Worm (Caenorhabditis elegans) whole organism, L1 larva: Measurements from ENCODE around the gene C10B5.3.

Experiments
- ceh-88 ChIP-seq: fragments of 200-800 bp; sonication (Bioruptor generic); IDR thresholded peaks from 2 replicates; pipeline ENCODE4 v1.3.6; 2022; ENCODE audit warnings: missing genetic modification characterization, missing compliant biosample characterization
- efl-3 ChIP-seq: fragments of 200-800 bp; sonication (Bioruptor generic); optimal IDR thresholded peaks from 2 replicates; lab custom pipeline; 2018; ENCODE audit warnings: mild to moderate bottlenecking, missing genetic modification characterization, missing compliant biosample characterization
- fkh-10 ChIP-seq: sonication (generic microtip); optimal IDR thresholded peaks from 2 replicates; lab custom pipeline; 2017; ENCODE audit warnings: missing biosample characterization, missing genetic modification reagents, missing genetic modification characterization
- grh-1 ChIP-seq: fragments of 200-800 bp; sonication (Bioruptor generic); IDR thresholded peaks from 2 replicates; pipeline ENCODE4 v1.3.6; 2022; ENCODE audit warnings: missing genetic modification reagents, missing genetic modification characterization, missing compliant biosample characterization
- isw-1 ChIP-seq: fragments of 200-800 bp; sonication (Bioruptor generic); IDR thresholded peaks from 2 replicates; pipeline ENCODE4 v1.3.6; 2022; ENCODE audit warnings: missing genetic modification characterization, missing compliant biosample characterization
- lin-14 ChIP-seq: fragments of 200-800 bp; sonication (Bioruptor generic); optimal IDR thresholded peaks from 2 replicates; lab custom pipeline; 2018; ENCODE audit warnings: mild to moderate bottlenecking, missing genetic modification characterization, moderate library complexity, missing compliant biosample characterization
- nhr-19 ChIP-seq: fragments of 200-800 bp; sonication (Bioruptor generic); conservative IDR thresholded peaks from 2 replicates; pipeline ENCODE4 v1.3.6; 2022; ENCODE audit warnings: missing genetic modification characterization, missing compliant biosample characterization
- nhr-20 ChIP-seq: sonication (generic microtip); optimal IDR thresholded peaks from 2 replicates; lab custom pipeline; 2016; ENCODE audit warnings: mild to moderate bottlenecking, missing genetic modification characterization, missing compliant biosample characterization
- nhr-47 ChIP-seq: sonication (generic microtip); optimal IDR thresholded peaks from 2 replicates; lab custom pipeline; 2016; ENCODE audit warnings: mild to moderate bottlenecking, missing genetic modification characterization, moderate library complexity, missing compliant biosample characterization
- nhr-71 ChIP-seq: sonication (generic microtip); optimal IDR thresholded peaks from 2 replicates; lab custom pipeline; 2016; ENCODE audit warnings: mild to moderate bottlenecking, missing genetic modification characterization, moderate library complexity, missing compliant biosample characterization
- nhr-85 ChIP-seq: sonication (generic microtip); peaks from one replicate; lab custom pipeline; 2016; ENCODE audit warnings: missing genetic modification characterization, inconsistent platforms, missing compliant biosample characterization
- nhr-90 ChIP-seq: sonication (generic microtip); optimal IDR thresholded peaks from 2 replicates; lab custom pipeline; 2016; ENCODE audit warnings: mild to moderate bottlenecking, missing genetic modification characterization, missing compliant biosample characterization; ENCODE audit not compliant: poor library complexity
- rnt-1 ChIP-seq: sonication (generic microtip); optimal IDR thresholded peaks from 2 replicates; lab custom pipeline; 2016; ENCODE audit warnings: mild to moderate bottlenecking, missing genetic modification characterization, moderate library complexity, missing compliant biosample characterization
- snu-23 ChIP-seq: sonication (generic microtip); optimal IDR thresholded peaks from 2 replicates; lab custom pipeline; 2016; ENCODE audit warnings: missing genetic modification characterization, missing compliant biosample characterization
- swsn-7 ChIP-seq: sonication (generic microtip); optimal IDR thresholded peaks from 2 replicates; lab custom pipeline; 2016; ENCODE audit warnings: missing genetic modification characterization, missing compliant biosample characterization
- tlp-1 ChIP-seq: fragments of 150-350 bp; optimal IDR thresholded peaks from 2 replicates; lab custom pipeline; 2014; ENCODE audit warnings: missing biosample characterization, missing genetic modification characterization
- ztf-11 ChIP-seq, 2 experiments: sonication (generic microtip); optimal IDR thresholded peaks; 2 replicates each; lab custom pipeline; 2016 to 2017; ENCODE audit warnings: missing genetic modification characterization in 2 of 2, missing biosample characterization in 1 of 2, missing compliant biosample characterization in 1 of 2

C10B5.3 gene

DNA sequence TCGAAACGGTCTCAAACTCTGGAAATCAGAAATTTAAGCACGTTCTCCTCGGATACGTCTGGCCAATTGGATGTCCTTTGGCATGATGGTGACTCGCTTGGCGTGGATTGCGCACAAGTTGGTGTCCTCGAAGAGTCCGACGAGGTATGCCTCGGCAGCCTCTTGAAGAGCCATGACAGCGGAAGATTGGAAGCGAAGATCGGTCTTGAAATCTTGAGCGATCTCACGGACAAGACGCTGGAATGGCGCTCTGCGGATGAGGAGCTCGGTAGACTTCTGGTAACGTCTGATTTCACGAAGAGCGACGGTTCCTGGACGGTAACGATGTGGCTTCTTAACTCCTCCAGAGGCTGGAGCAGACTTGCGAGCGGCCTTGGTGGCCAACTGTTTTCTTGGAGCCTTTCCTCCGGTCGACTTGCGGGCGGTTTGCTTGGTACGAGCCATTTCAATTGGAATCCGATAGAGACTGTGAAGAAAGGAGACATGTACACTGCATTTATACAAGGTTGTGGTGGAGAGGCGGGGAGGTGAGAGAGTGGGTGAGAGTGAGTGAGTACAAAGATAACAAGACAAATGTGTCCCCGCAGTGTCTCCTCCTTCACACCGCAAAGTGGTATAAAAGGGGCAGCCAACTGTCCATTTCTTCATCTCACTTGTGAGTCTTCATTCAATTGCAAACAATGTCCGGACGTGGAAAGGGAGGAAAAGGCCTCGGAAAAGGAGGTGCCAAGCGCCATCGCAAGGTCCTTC lies 53.3 kb downstream of the C10B5.3 start, which contains the start of the genes his-6 and his-5:
Gene his-6, minus strand, starts transcription at position 444 of the 750 bp plus-strand sequence.
Gene his-5, plus strand, starts transcription at position 681 of the 750 bp plus-strand sequence.
- TF ChIP-seq nhr-19 (GFP tag; lab: Robert Waterston, UW) (peak; percentile 66), nhr-85 (peak; percentile 76), nhr-71 (tag; lab: Kevin White, UChicago) (peak; percentile 50), ztf-11 (tag; optimal IDR thresholded peaks at IDR 0.05; lab: Kevin White, UChicago) (peak in 1 of 2 experiments; percentile 60), rnt-1 (peak; percentile 23), nhr-20 (tag; lab: Kevin White, UChicago) (peak; percentile 43), ceh-88 (peak; percentile 8; the same call in 1 of the 2 replicates), nhr-90 (tag; lab: Kevin White, UChicago) (peak; percentile 30), grh-1 (peak; percentile 88), efl-3 (GFP tag; lab: Kevin White, UChicago) (peak; percentile 17), snu-23 (peak; percentile 41), lin-14 (GFP tag; lab: Kevin White, UChicago) (peak; percentile 80), isw-1 (peak; percentile 24; the same call in 1 of the 2 replicates), swsn-7 (tag; lab: Kevin White, UChicago) (peak; percentile 62), nhr-47 (peak; percentile 44)

ce11 chrV:8533916-8534315 lies 54.1 kb downstream of the C10B5.3 start:
- no peak for TF ChIP-seq tlp-1 (tag; lab: Kevin White, UChicago)
- no peak for TF ChIP-seq nhr-20 (tag; lab: Kevin White, UChicago)
- peak; percentile 87 for TF ChIP-seq nhr-85
- TF ChIP-seq fkh-10 (GFP tag; lab: Kevin White, UChicago) = no peak
- TF ChIP-seq, all 84 proteins: peak for 1
